Fruit fly (Drosophila melanogaster) whole organism, embryonic: ENCODE results near the gene HipHop.

Experiments
- Bdp1 ChIP-seq: fragments of 200-800 bp; sonication (Bioruptor generic); optimal IDR thresholded peaks from 3 replicates; lab custom pipeline; 2016; ENCODE audit warnings: missing biosample characterization, missing genetic modification characterization
- CG10209 ChIP-seq: fragments of 200-800 bp; sonication (Bioruptor generic); optimal IDR thresholded peaks from 3 replicates; lab custom pipeline; 2017; ENCODE audit warnings: missing biosample characterization, mild to moderate bottlenecking, missing genetic modification characterization, missing genetic modification reagents
- CG10274 ChIP-seq: fragments of 200-800 bp; sonication (Bioruptor generic); optimal IDR thresholded peaks from 3 replicates; lab custom pipeline; 2017; ENCODE audit warnings: missing biosample characterization, mild to moderate bottlenecking, missing genetic modification characterization
- CG12155 ChIP-seq: fragments of 200-800 bp; sonication (Bioruptor generic); optimal IDR thresholded peaks from 3 replicates; lab custom pipeline; 2016; ENCODE audit warnings: missing biosample characterization, missing genetic modification characterization
- CG12769 ChIP-seq: fragments of 200-800 bp; sonication (Bioruptor generic); optimal IDR thresholded peaks from 2 replicates; lab custom pipeline; 2019; ENCODE audit warnings: missing biosample characterization, mild to moderate bottlenecking, missing genetic modification characterization, moderate library complexity
- CG13624 ChIP-seq: fragments of 200-800 bp; sonication (Bioruptor generic); optimal IDR thresholded peaks from 2 replicates; lab custom pipeline; 2016; ENCODE audit warnings: missing biosample characterization, missing genetic modification characterization
- CG14667 ChIP-seq: fragments of 200-800 bp; sonication (Bioruptor generic); IDR thresholded peaks from 2 replicates; pipeline ENCODE4 v1.3.6; 2022; ENCODE audit warnings: missing biosample characterization, missing genetic modification characterization
- CG15073 ChIP-seq: fragments of 200-800 bp; sonication (Bioruptor generic); optimal IDR thresholded peaks from 2 replicates; lab custom pipeline; 2016; ENCODE audit warnings: missing biosample characterization, missing genetic modification characterization
- CG15696 ChIP-seq: fragments of 200-800 bp; sonication (Bioruptor generic); optimal IDR thresholded peaks from 2 replicates; lab custom pipeline; 2019; ENCODE audit warnings: missing biosample characterization, mild to moderate bottlenecking, missing genetic modification characterization, moderate library complexity
- CG18764 ChIP-seq: fragments of 200-800 bp; sonication (Bioruptor generic); optimal IDR thresholded peaks from 3 replicates; lab custom pipeline; 2016; ENCODE audit warnings: missing biosample characterization, missing genetic modification characterization
- CG2199 ChIP-seq: fragments of 200-800 bp; sonication (Bioruptor generic); IDR thresholded peaks from 3 replicates; pipeline ENCODE4 v1.3.6; 2022; ENCODE audit warnings: missing biosample characterization, missing genetic modification characterization
- CG3065 ChIP-seq: fragments of 200-800 bp; sonication (Bioruptor generic); optimal IDR thresholded peaks from 2 replicates; lab custom pipeline; 2016; ENCODE audit warnings: missing biosample characterization, missing genetic modification characterization
- CG3281 ChIP-seq: fragments of 200-800 bp; sonication (Bioruptor generic); optimal IDR thresholded peaks from 3 replicates; lab custom pipeline; 2017; ENCODE audit warnings: missing biosample characterization, mild to moderate bottlenecking, missing genetic modification characterization
- CG3407 ChIP-seq: fragments of 200-800 bp; sonication (Bioruptor generic); optimal IDR thresholded peaks from 2 replicates; lab custom pipeline; 2018; ENCODE audit warnings: missing biosample characterization, mild to moderate bottlenecking, missing genetic modification characterization
- CG34224 ChIP-seq: fragments of 200-800 bp; sonication (Bioruptor generic); IDR thresholded peaks from 3 replicates; pipeline ENCODE4 v1.3.6; 2022; ENCODE audit warnings: missing biosample characterization, missing genetic modification characterization; ENCODE audit not compliant: partially characterized antibody
- CG34422 ChIP-seq: fragments of 200-800 bp; sonication (Bioruptor generic); IDR thresholded peaks from 3 replicates; pipeline ENCODE4 v1.3.6; 2022; ENCODE audit warnings: missing biosample characterization, missing genetic modification characterization
- CG5180 ChIP-seq: fragments of 200-800 bp; sonication (Bioruptor generic); optimal IDR thresholded peaks from 3 replicates; lab custom pipeline; 2017; ENCODE audit warnings: missing biosample characterization, missing genetic modification characterization, mild to moderate bottlenecking, moderate library complexity, missing genetic modification reagents
- CG5245 ChIP-seq: fragments of 200-800 bp; sonication (Bioruptor generic); optimal IDR thresholded peaks from 3 replicates; lab custom pipeline; 2016; ENCODE audit warnings: missing biosample characterization, missing genetic modification characterization
- CG6765 ChIP-seq: fragments of 200-800 bp; sonication (Bioruptor generic); optimal IDR thresholded peaks from 3 replicates; lab custom pipeline; 2017; ENCODE audit warnings: missing biosample characterization, mild to moderate bottlenecking, missing genetic modification characterization
- CG7745 ChIP-seq: fragments of 200-800 bp; sonication (Bioruptor generic); optimal IDR thresholded peaks from 2 replicates; lab custom pipeline; 2018; ENCODE audit warnings: missing biosample characterization, mild to moderate bottlenecking, missing genetic modification characterization, moderate library complexity
- CG7839 ChIP-seq: fragments of 200-800 bp; sonication (Bioruptor generic); optimal IDR thresholded peaks from 3 replicates; lab custom pipeline; 2018; ENCODE audit warnings: missing biosample characterization, mild to moderate bottlenecking, missing genetic modification characterization, moderate library complexity
- CG8359 ChIP-seq: fragments of 200-800 bp; sonication (Bioruptor generic); optimal IDR thresholded peaks from 2 replicates; lab custom pipeline; 2017; ENCODE audit warnings: missing biosample characterization, mild to moderate bottlenecking, missing genetic modification characterization, borderline replicate concordance
- CG9609 ChIP-seq: fragments of 200-800 bp; sonication (Bioruptor generic); optimal IDR thresholded peaks from 3 replicates; lab custom pipeline; 2016; ENCODE audit warnings: missing biosample characterization, missing genetic modification characterization
- CHES-1-like ChIP-seq: fragments of 200-800 bp; sonication (Bioruptor generic); optimal IDR thresholded peaks from 2 replicates; lab custom pipeline; 2016; ENCODE audit warnings: missing biosample characterization, missing genetic modification characterization
- Ets65A ChIP-seq: fragments of 200-800 bp; sonication (Bioruptor generic); peaks from one replicate; lab custom pipeline; 2016; ENCODE audit warnings: missing biosample characterization, missing genetic modification characterization
- H2.0 ChIP-seq: fragments of 200-800 bp; sonication (Bioruptor generic); IDR thresholded peaks from 2 replicates; pipeline ENCODE4 v1.3.6; 2022; ENCODE audit warnings: missing biosample characterization, missing genetic modification characterization
- HLH54F ChIP-seq: fragments of 200-800 bp; sonication (Bioruptor generic); optimal IDR thresholded peaks from 3 replicates; lab custom pipeline; 2016; ENCODE audit warnings: missing biosample characterization, missing genetic modification characterization
- HmgZ ChIP-seq: fragments of 200-800 bp; sonication (Bioruptor generic); optimal IDR thresholded peaks from 2 replicates; lab custom pipeline; 2018; ENCODE audit warnings: missing biosample characterization, mild to moderate bottlenecking, missing genetic modification characterization
- Jarid2 ChIP-seq: fragments of 200-800 bp; sonication (Bioruptor generic); optimal IDR thresholded peaks from 3 replicates; lab custom pipeline; 2017; ENCODE audit warnings: mild to moderate bottlenecking, missing biosample characterization, missing genetic modification reagents, missing genetic modification characterization
- Lhr ChIP-seq: fragments of 200-800 bp; sonication (Bioruptor generic); optimal IDR thresholded peaks from 3 replicates; lab custom pipeline; 2017; ENCODE audit warnings: mild to moderate bottlenecking, missing biosample characterization, missing genetic modification reagents, missing genetic modification characterization
- MTF-1 ChIP-seq: fragments of 200-800 bp; sonication (Bioruptor generic); optimal IDR thresholded peaks from 2 replicates; lab custom pipeline; 2018; ENCODE audit warnings: missing biosample characterization, mild to moderate bottlenecking, missing genetic modification characterization, borderline replicate concordance
- NC2β ChIP-seq: fragments of 200-800 bp; sonication (Bioruptor generic); optimal IDR thresholded peaks from 2 replicates; lab custom pipeline; 2016; ENCODE audit warnings: missing biosample characterization, missing genetic modification characterization
- NFAT ChIP-seq: fragments of 200-800 bp; sonication (Bioruptor generic); IDR thresholded peaks from 2 replicates; pipeline ENCODE4 v1.3.6; 2022; ENCODE audit warnings: missing biosample characterization, missing genetic modification characterization
- Nf-YA ChIP-seq: fragments of 200-800 bp; sonication (Bioruptor generic); IDR thresholded peaks from 2 replicates; pipeline ENCODE4 v1.3.6; 2022; ENCODE audit warnings: missing biosample characterization, missing genetic modification characterization
- Six4 ChIP-seq: fragments of 200-800 bp; sonication (Bioruptor generic); optimal IDR thresholded peaks from 2 replicates; lab custom pipeline; 2016; ENCODE audit warnings: missing biosample characterization, missing genetic modification characterization
- Ssrp ChIP-seq: fragments of 200-800 bp; sonication (Bioruptor generic); optimal IDR thresholded peaks from 2 replicates; lab custom pipeline; 2018; ENCODE audit warnings: missing biosample characterization, mild to moderate bottlenecking, missing genetic modification characterization, moderate library complexity
- Taf1 ChIP-seq: fragments of 200-800 bp; sonication (Bioruptor generic); IDR thresholded peaks from 2 replicates; pipeline ENCODE4 v1.3.6; 2022; ENCODE audit warnings: missing biosample characterization, missing genetic modification characterization
- Xbp1 ChIP-seq: fragments of 200-800 bp; sonication (Bioruptor generic); optimal IDR thresholded peaks from 3 replicates; lab custom pipeline; 2016; ENCODE audit warnings: missing biosample characterization, mild to moderate bottlenecking, missing genetic modification characterization
- ab ChIP-seq: fragments of 200-800 bp; sonication (Bioruptor generic); optimal IDR thresholded peaks from 2 replicates; lab custom pipeline; 2016; ENCODE audit warnings: missing biosample characterization, missing genetic modification characterization
- az2 ChIP-seq: fragments of 200-800 bp; sonication (Bioruptor generic); optimal IDR thresholded peaks from 3 replicates; lab custom pipeline; 2016; ENCODE audit warnings: missing biosample characterization, missing genetic modification characterization
- da ChIP-seq: fragments of 200-800 bp; sonication (Bioruptor generic); optimal IDR thresholded peaks from 2 replicates; lab custom pipeline; 2016; ENCODE audit warnings: missing biosample characterization, missing genetic modification characterization
- eve ChIP-seq, 2 experiments: fragments of >200 bp; optimal IDR thresholded peaks; 2 replicates each; lab custom pipeline; 2017; ENCODE audit warnings: missing biosample characterization in 2 of 2, missing genetic modification characterization in 2 of 2
- fd102C ChIP-seq: fragments of 200-800 bp; sonication (Bioruptor generic); optimal IDR thresholded peaks from 2 replicates; lab custom pipeline; 2018; ENCODE audit warnings: missing biosample characterization, mild to moderate bottlenecking, missing genetic modification characterization, moderate library complexity
- jing ChIP-seq: fragments of 200-800 bp; sonication (Bioruptor generic); optimal IDR thresholded peaks from 2 replicates; lab custom pipeline; 2018; ENCODE audit warnings: missing biosample characterization, mild to moderate bottlenecking, missing genetic modification characterization
- nau ChIP-seq: fragments of 200-800 bp; sonication (Bioruptor generic); optimal IDR thresholded peaks from 3 replicates; lab custom pipeline; 2017; ENCODE audit warnings: missing biosample characterization, mild to moderate bottlenecking, missing genetic modification characterization, missing genetic modification reagents
- nerfin-2 ChIP-seq: fragments of 200-800 bp; sonication (Bioruptor generic); IDR thresholded peaks from 2 replicates; pipeline ENCODE4 v1.3.6; 2022; ENCODE audit warnings: missing biosample characterization, missing genetic modification characterization; ENCODE audit not compliant: partially characterized antibody
- pnt ChIP-seq: fragments of 200-800 bp; sonication (Bioruptor generic); optimal IDR thresholded peaks from 3 replicates; lab custom pipeline; 2016; ENCODE audit warnings: missing biosample characterization, missing genetic modification characterization
- prd ChIP-seq, 3 experiments: fragments of >200 bp in 2 of 3; fragments of 200-800 bp in 1 of 3; sonication (Bioruptor generic) in 1 of 3; optimal IDR thresholded peaks in 2 of 3; IDR thresholded peaks in 1 of 3; 2 replicates in 2 of 3; 3 replicates in 1 of 3; pipeline versions ENCODE4 v1.3.6 to Lab custom; 2017 to 2022; ENCODE audit warnings: missing biosample characterization in 1 of 3, missing genetic modification characterization in 1 of 3
- tup ChIP-seq: fragments of 200-800 bp; sonication (Bioruptor generic); optimal IDR thresholded peaks from 2 replicates; lab custom pipeline; 2016; ENCODE audit warnings: missing biosample characterization, mild to moderate bottlenecking, missing genetic modification characterization, moderate library complexity

The HipHop gene

DNA sequence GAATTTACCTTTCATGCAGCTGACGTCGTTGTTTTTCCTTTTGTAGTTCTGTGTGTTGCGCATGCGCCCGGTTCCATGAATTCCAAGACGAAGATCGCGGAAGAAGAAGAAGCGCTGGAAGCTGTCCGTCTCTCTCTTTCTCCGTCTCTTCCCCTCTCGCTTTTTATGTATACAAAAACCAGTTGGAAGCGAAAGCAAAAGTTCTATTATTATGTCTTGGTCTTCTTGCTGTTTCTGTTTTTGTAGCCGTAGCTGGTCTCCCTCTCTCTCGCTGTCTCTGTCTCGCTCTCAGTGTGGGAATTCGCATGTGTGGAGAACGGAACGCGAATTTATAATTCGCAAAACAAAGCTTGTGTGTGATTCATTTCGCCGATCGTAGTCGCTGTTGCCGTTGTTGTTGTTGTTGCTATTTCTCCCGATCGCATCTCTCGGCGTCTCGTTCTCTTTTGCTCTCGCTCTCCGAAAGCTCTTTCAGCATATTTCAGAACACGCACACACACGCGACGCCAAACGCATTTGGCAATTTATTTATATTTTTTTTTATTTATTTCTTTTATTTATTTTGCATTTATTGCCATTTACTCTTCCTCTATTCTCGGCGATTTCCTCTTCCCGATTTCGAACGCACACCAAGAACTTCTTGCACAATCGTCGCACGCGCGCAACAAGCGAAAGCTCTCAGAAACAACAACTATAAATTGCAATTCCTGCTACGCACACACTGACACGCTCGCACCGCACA lies 20.7 kb upstream of the HipHop start (continued):
- TF ChIP-seq Nf-YA (GFP tag; lab: Robert Waterston, UW): no peak
- TF ChIP-seq Ets65A (GFP tag; lab: Kevin White, UChicago): peak; percentile 9
- no peak for TF ChIP-seq CG15073 (GFP tag; lab: Kevin White, UChicago)
- TF ChIP-seq CG12769 (tag; lab: Kevin White, UChicago): peak; percentile 86
- TF ChIP-seq CG12155 (GFP tag; lab: Kevin White, UChicago): no peak
- TF ChIP-seq CG10209 (GFP tag; lab: Kevin White, UChicago): no peak
- no peak for TF ChIP-seq Jarid2
- TF ChIP-seq CG7745 (tag; lab: Kevin White, UChicago): no peak
- TF ChIP-seq NFAT: no peak
- TF ChIP-seq CG6765 (GFP tag; lab: Kevin White, UChicago): no peak
- TF ChIP-seq HLH54F (GFP tag; lab: Kevin White, UChicago): no peak
- peak; percentile 20; the same call in 1 of the 3 replicates for TF ChIP-seq CG34422 (GFP tag; lab: Robert Waterston, UW)
- no peak for TF ChIP-seq tup
- TF ChIP-seq CG5180 (GFP tag; lab: Kevin White, UChicago): no peak
- no peak for TF ChIP-seq jing (GFP tag; lab: Kevin White, UChicago)
- TF ChIP-seq CG5245 (GFP tag; lab: Kevin White, UChicago): no peak
- no peak for TF ChIP-seq CG15696 (tag; lab: Kevin White, UChicago)
- TF ChIP-seq Six4 (GFP tag; lab: Kevin White, UChicago): no peak
- TF ChIP-seq prd (optimal IDR thresholded peaks at IDR 0.05; lab: Kevin White, UChicago): no peak
- TF ChIP-seq prd (GFP tag; IDR thresholded peaks at IDR 0.05; lab: Robert Waterston, UW): no peak
- TF ChIP-seq Taf1 (GFP tag; lab: Robert Waterston, UW): no peak
- TF ChIP-seq az2 (GFP tag; lab: Kevin White, UChicago): no peak
- no peak for TF ChIP-seq CG13624 (GFP tag; lab: Kevin White, UChicago)
- no peak for TF ChIP-seq fd102C
- TF ChIP-seq Bdp1: no peak
- TF ChIP-seq CG3281 (GFP tag; lab: Kevin White, UChicago): no peak
- TF ChIP-seq nau (GFP tag; lab: Kevin White, UChicago): no peak
- TF ChIP-seq nerfin-2 (GFP tag; lab: Robert Waterston, UW): no peak
- no peak for TF ChIP-seq CG8359 (GFP tag; lab: Kevin White, UChicago)
- no peak for TF ChIP-seq Xbp1 (GFP tag; lab: Kevin White, UChicago)
- TF ChIP-seq eve (GFP tag; optimal IDR thresholded peaks at IDR 0.05; lab: Kevin White, UChicago): no peak
- TF ChIP-seq CG3407 (GFP tag; lab: Kevin White, UChicago): no peak
- peak; percentile 56; the same call in 2 of the 3 replicates for TF ChIP-seq CG2199 (GFP tag; lab: Robert Waterston, UW)
- no peak for TF ChIP-seq HmgZ (tag; lab: Kevin White, UChicago)
- no peak for TF ChIP-seq CG34224
- no peak for TF ChIP-seq Ssrp (tag; lab: Kevin White, UChicago)
- no peak for TF ChIP-seq da (GFP tag; lab: Kevin White, UChicago)
- no peak for TF ChIP-seq pnt (GFP tag; lab: Kevin White, UChicago)
- TF ChIP-seq NC2β: no peak
- TF ChIP-seq CG9609 (GFP tag; lab: Kevin White, UChicago): no peak
- no peak for TF ChIP-seq CG18764 (GFP tag; lab: Kevin White, UChicago)
- no peak for TF ChIP-seq MTF-1 (GFP tag; lab: Kevin White, UChicago)
- TF ChIP-seq CG3065: no peak
- TF ChIP-seq CG7839 (tag; lab: Kevin White, UChicago): no peak
- TF ChIP-seq H2.0 (GFP tag; lab: Robert Waterston, UW): 0 out of 2 replicates have a peak, but pooled peaks have one; percentile 15
- TF ChIP-seq ab: no peak
- no peak for TF ChIP-seq CHES-1-like (GFP tag; lab: Kevin White, UChicago)
- no peak for TF ChIP-seq Lhr (GFP tag; lab: Kevin White, UChicago)
- no peak for TF ChIP-seq CG10274 (GFP tag; lab: Kevin White, UChicago)
- no peak for TF ChIP-seq CG14667
